Fruit fly (Drosophila melanogaster): ENCODE data around the gene Ndc1.

Ndc1 gene

dm6 chr3R:23941643-23942424 lies 17.6 kb downstream of the Ndc1 start (continued):
- TF ChIP-seq CG8359 (GFP tag; optimal IDR thresholded peaks at IDR 0.05; ENCODE audit: borderline replicate concordance) (no peak), mirr (GFP tag; optimal IDR thresholded peaks at IDR 0.05) (no peak), tap (tag; optimal IDR thresholded peaks at IDR 0.05) (no peak), CG30020 (tag; optimal IDR thresholded peaks at IDR 0.05) (no peak), Dip3 (GFP tag; optimal IDR thresholded peaks at IDR 0.05) (peak; percentile 41), Mad (GFP tag; optimal IDR thresholded peaks at IDR 0.05) (peak; percentile 7), CG17361 (GFP tag; IDR thresholded peaks at IDR 0.05) (0 out of 3 replicates have a peak, but pooled peaks have one; percentile 34), aop (GFP tag; IDR thresholded peaks at IDR 0.05) (no peak; the same call in 1 of the 2 replicates), B-H1 (GFP tag; IDR thresholded peaks at IDR 0.05) (no peak), CG13624 (GFP tag; optimal IDR thresholded peaks at IDR 0.05) (peak; percentile 11), vfl (GFP tag; optimal IDR thresholded peaks at IDR 0.05) (peak; percentile 2), Mes4 (GFP tag; optimal IDR thresholded peaks at IDR 0.05) (no peak), Pdp1 (GFP tag; optimal IDR thresholded peaks at IDR 0.05) (peak; percentile 37 to 96), jigr1 (GFP tag; IDR thresholded peaks at IDR 0.05) (no peak), eyg (GFP tag; optimal IDR thresholded peaks at IDR 0.05) (no peak), CG11085 (GFP tag; IDR thresholded peaks at IDR 0.05) (no peak), Lpt (GFP tag; optimal IDR thresholded peaks at IDR 0.05) (no peak), az2 (GFP tag; optimal IDR thresholded peaks at IDR 0.05) (peak; percentile 26), CoRest (tag; optimal IDR thresholded peaks at IDR 0.05) (peak; percentile 31), gce (GFP tag; IDR thresholded peaks at IDR 0.05) (0 out of 3 replicates have a peak, but pooled peaks have one; percentile 18), Neu2 (GFP tag; optimal IDR thresholded peaks at IDR 0.05; ENCODE audit: borderline replicate concordance) (no peak), Awh (GFP tag; IDR thresholded peaks at IDR 0.05) (no peak; the same call in 1 of the 2 replicates), CG7556 (GFP tag; optimal IDR thresholded peaks at IDR 0.05) (peak; percentile 23), bbx (GFP tag; IDR thresholded peaks at IDR 0.05; ENCODE audit: partially characterized antibody) (no peak), p53 (GFP tag; optimal IDR thresholded peaks at IDR 0.05) (no peak), Ptx1 (GFP tag; IDR thresholded peaks at IDR 0.05) (peak; percentile 52), CG13287 (GFP tag; IDR thresholded peaks at IDR 0.05; ENCODE audit: partially characterized antibody) (0 out of 2 replicates have a peak, but pooled peaks have one; percentile 7), CG17612 (GFP tag; IDR thresholded peaks at IDR 0.05) (no peak), Dfd (GFP tag; optimal IDR thresholded peaks at IDR 0.05) (no peak), sob (GFP tag; IDR thresholded peaks at IDR 0.05) (peak; percentile 54; the same call in 1 of the 2 replicates), CG11456 (GFP tag; IDR thresholded peaks at IDR 0.05) (0 out of 3 replicates have a peak, but pooled peaks have one; percentile 29), CG16863 (GFP tag; optimal IDR thresholded peaks at IDR 0.05) (peak; percentile 40), Jarid2 (GFP tag; optimal IDR thresholded peaks at IDR 0.05) (no peak), sim (GFP tag; IDR thresholded peaks at IDR 0.05) (no peak), usp (GFP tag; optimal IDR thresholded peaks at IDR 0.05) (no peak), peb (GFP tag; IDR thresholded peaks at IDR 0.05) (no peak), CG4404 (GFP tag; IDR thresholded peaks at IDR 0.05) (0 out of 2 replicates have a peak, but pooled peaks have one; percentile 18), CG1602 (GFP tag; optimal IDR thresholded peaks at IDR 0.05) (peak; percentile 25), CG6254 (GFP tag; optimal IDR thresholded peaks at IDR 0.05) (no peak), ind (GFP tag; optimal IDR thresholded peaks at IDR 0.05) (peak; percentile 45), Dp (GFP tag; optimal IDR thresholded peaks at IDR 0.05) (no peak), seq (GFP tag; IDR thresholded peaks at IDR 0.05) (peak; percentile 29; the same call in 1 of the 2 replicates), gsb-n (tag; optimal IDR thresholded peaks at IDR 0.05) (no peak), CG4282 (GFP tag; optimal IDR thresholded peaks at IDR 0.05) (no peak), HLH3B (GFP tag; IDR thresholded peaks at IDR 0.05) (peak; percentile 62), dati (GFP tag; IDR thresholded peaks at IDR 0.05) (no peak), CG3281 (GFP tag; optimal IDR thresholded peaks at IDR 0.05) (peak; percentile 46), chif (GFP tag; optimal IDR thresholded peaks at IDR 0.05) (peak; percentile 15 to 45), Ada2b (GFP tag; IDR thresholded peaks at IDR 0.05) (peak; percentile 67), run (tag; optimal IDR thresholded peaks at IDR 0.05) (no peak)
